Worm (Caenorhabditis elegans) whole organism, early embryonic: ENCODE data around the gene abf-3.

ENCODE experiments used
- B0310.2 ChIP-seq: sonication (generic microtip); optimal IDR thresholded peaks from 2 replicates; lab custom pipeline; 2016; ENCODE audit warnings: mild to moderate bottlenecking, missing genetic modification characterization, missing compliant biosample characterization
- aly-1 ChIP-seq: sonication (generic microtip); optimal IDR thresholded peaks from 2 replicates; lab custom pipeline; 2016; ENCODE audit warnings: missing genetic modification characterization, missing compliant biosample characterization
- ama-1 ChIP-seq: fragments of 150-350 bp; optimal IDR thresholded peaks from 2 replicates; lab custom pipeline; 2014
- ceh-13 ChIP-seq: fragments of 200-800 bp; sonication (Bioruptor generic); optimal IDR thresholded peaks from 2 replicates; lab custom pipeline; 2018; ENCODE audit warnings: mild to moderate bottlenecking, missing genetic modification characterization, missing compliant biosample characterization
- ceh-36 ChIP-seq: sonication (generic microtip); optimal IDR thresholded peaks from 2 replicates; lab custom pipeline; 2016; ENCODE audit warnings: missing genetic modification characterization, inconsistent platforms, missing compliant biosample characterization
- flt-1 ChIP-seq: fragments of 200-800 bp; sonication (Bioruptor generic); IDR thresholded peaks from 2 replicates; pipeline ENCODE4 v1.3.6; 2022; ENCODE audit warnings: missing genetic modification characterization, missing compliant biosample characterization
- hmbx-1 ChIP-seq: sonication (generic microtip); optimal IDR thresholded peaks from 2 replicates; lab custom pipeline; 2016; ENCODE audit warnings: mild to moderate bottlenecking, missing genetic modification characterization, missing compliant biosample characterization
- pes-1 ChIP-seq: fragments of 200-800 bp; sonication (Bioruptor generic); IDR thresholded peaks from 2 replicates; pipeline ENCODE4 v1.3.6; 2022; ENCODE audit warnings: missing genetic modification reagents, missing genetic modification characterization, missing compliant biosample characterization
- sea-1 ChIP-seq: fragments of 200-800 bp; sonication (Bioruptor generic); conservative IDR thresholded peaks from 2 replicates; pipeline ENCODE4 v1.3.6; 2022; ENCODE audit warnings: missing genetic modification characterization, missing compliant biosample characterization
- tbx-11 ChIP-seq: fragments of 200-800 bp; sonication (Bioruptor generic); IDR thresholded peaks from 2 replicates; pipeline ENCODE4 v1.3.6; 2022; ENCODE audit warnings: missing genetic modification characterization, missing compliant biosample characterization
- tbx-37 ChIP-seq: fragments of 200-800 bp; sonication (Bioruptor generic); conservative IDR thresholded peaks from 2 replicates; pipeline ENCODE4 v1.3.6; 2022; ENCODE audit warnings: missing genetic modification reagents, missing genetic modification characterization, missing compliant biosample characterization
- tra-4 ChIP-seq: sonication (generic microtip); optimal IDR thresholded peaks from 2 replicates; lab custom pipeline; 2017; ENCODE audit warnings: missing genetic modification characterization, missing compliant biosample characterization

ce11 chrV:15824866-15825265 lies 7.2 kb upstream of the abf-3 start, which contains the start of gene srbc-50:
- TF ChIP-seq ama-1 (lab: Kevin White, UChicago) (no peak), hmbx-1 (tag; lab: Kevin White, UChicago) (no peak), tra-4 (no peak), sea-1 (GFP tag; lab: Robert Waterston, UW) (no peak), ceh-13 (GFP tag; lab: Kevin White, UChicago) (no peak), tbx-11 (no peak), flt-1 (no peak), B0310.2 (tag; lab: Kevin White, UChicago) (no peak), aly-1 (no peak), pes-1 (GFP tag; lab: Robert Waterston, UW) (no peak), tbx-37 (no peak), ceh-36 (tag; lab: Kevin White, UChicago) (no peak)
